Worm (Caenorhabditis elegans) whole organism, mixed stage, embryonic: Measurements from ENCODE around the gene C44B11.4.

Source experiments
- nhr-237 ChIP-seq: fragments of 150-350 bp; optimal IDR thresholded peaks from 2 replicates; lab custom pipeline; 2014; ENCODE audit warnings: missing biosample characterization, missing genetic modification characterization
- nhr-28 ChIP-seq: fragments of 150-350 bp; optimal IDR thresholded peaks from 2 replicates; lab custom pipeline; 2014; ENCODE audit warnings: missing biosample characterization, missing genetic modification characterization
- zip-8 ChIP-seq: fragments of 150-350 bp; optimal IDR thresholded peaks from 2 replicates; lab custom pipeline; 2014; ENCODE audit warnings: missing biosample characterization, missing genetic modification characterization

DNA sequence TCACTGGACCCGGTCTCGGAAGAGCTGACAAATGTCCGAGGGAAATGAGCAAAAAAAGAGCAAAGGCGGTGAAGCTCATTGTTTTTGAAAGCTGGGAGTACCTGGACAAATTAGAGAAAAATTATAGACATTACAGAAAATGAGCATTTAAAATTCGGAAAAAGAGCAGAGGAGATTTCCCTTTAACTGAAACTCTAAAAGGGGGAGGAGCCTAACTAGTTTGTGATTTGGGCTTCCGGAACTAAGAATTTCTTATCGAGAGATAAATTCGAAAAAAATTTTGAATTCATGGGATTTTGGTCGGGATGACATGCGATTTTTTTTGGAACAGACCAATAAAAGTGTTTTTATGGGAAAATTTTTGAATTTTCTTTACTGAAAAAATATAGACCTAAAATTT lies at the start of gene C44B11.4:
- TF ChIP-seq nhr-28 = no peak
- no peak for TF ChIP-seq nhr-237 (tag; lab: Kevin White, UChicago)
- TF ChIP-seq zip-8 = no peak
